Worm (Caenorhabditis elegans) whole organism, mixed stage, embryonic: ENCODE results near the gene col-139.

Experiments
- blmp-1 ChIP-seq: fragments of 150-350 bp; optimal IDR thresholded peaks from 2 replicates; lab custom pipeline; 2014; ENCODE audit warnings: missing biosample characterization, missing genetic modification characterization
- mep-1 ChIP-seq: fragments of 150-350 bp; optimal IDR thresholded peaks from 2 replicates; lab custom pipeline; 2017; ENCODE audit warnings: missing biosample characterization, missing genetic modification reagents, missing genetic modification characterization, inconsistent platforms
- nhr-237 ChIP-seq: fragments of 150-350 bp; optimal IDR thresholded peaks from 2 replicates; lab custom pipeline; 2014; ENCODE audit warnings: missing biosample characterization, missing genetic modification characterization
- nhr-28 ChIP-seq: fragments of 150-350 bp; optimal IDR thresholded peaks from 2 replicates; lab custom pipeline; 2014; ENCODE audit warnings: missing biosample characterization, missing genetic modification characterization
- nhr-76 ChIP-seq: sonication (generic microtip); optimal IDR thresholded peaks from 2 replicates; lab custom pipeline; 2017; ENCODE audit warnings: missing biosample characterization, missing genetic modification characterization
- snpc-4 ChIP-seq: fragments of 150-350 bp; optimal IDR thresholded peaks from 2 replicates; lab custom pipeline; 2014; ENCODE audit warnings: missing biosample characterization, missing genetic modification characterization
- unc-39 ChIP-seq: fragments of 150-350 bp; optimal IDR thresholded peaks from 2 replicates; lab custom pipeline; 2014; ENCODE audit warnings: missing biosample characterization, missing genetic modification characterization
- unc-62 ChIP-seq: fragments of 150-350 bp; optimal IDR thresholded peaks from 2 replicates; lab custom pipeline; 2014; ENCODE audit warnings: missing biosample characterization, missing genetic modification reagents, missing genetic modification characterization
- ztf-11 ChIP-seq: fragments of 150-350 bp; optimal IDR thresholded peaks from 2 replicates; lab custom pipeline; 2014; ENCODE audit warnings: missing biosample characterization, missing genetic modification characterization

ce11 chrV:4681670-4682069 is 27.9 kb upstream of the col-139 start, which contains the start of gene K03B4.4:
- TF ChIP-seq nhr-237 (tag; lab: Kevin White, UChicago), result no peak
- no peak for TF ChIP-seq nhr-76 (tag; lab: Kevin White, UChicago)
- no peak for TF ChIP-seq unc-39 (tag; lab: Kevin White, UChicago)
- no peak for TF ChIP-seq unc-62 (GFP tag; lab: Kevin White, UChicago)
- TF ChIP-seq nhr-28, result no peak
- TF ChIP-seq snpc-4 (tag; lab: Kevin White, UChicago), result no peak
- TF ChIP-seq blmp-1, result no peak
- no peak for TF ChIP-seq mep-1
- no peak for TF ChIP-seq ztf-11 (tag; lab: Kevin White, UChicago)
